Fruit fly (Drosophila melanogaster) whole organism, embryonic: ENCODE data around the gene CG10137.

Experiments used
- B-H2 ChIP-seq: fragments of 200-800 bp; sonication (Bioruptor generic); optimal IDR thresholded peaks from 2 replicates; lab custom pipeline; 2018; ENCODE audit warnings: missing biosample characterization, mild to moderate bottlenecking, missing genetic modification characterization
- BEAF-32 ChIP-seq: fragments of 200-800 bp; sonication (Bioruptor generic); optimal IDR thresholded peaks from 3 replicates; lab custom pipeline; 2017; ENCODE audit warnings: missing biosample characterization, missing genetic modification characterization, mild to moderate bottlenecking, moderate library complexity, missing genetic modification reagents
- Bdp1 ChIP-seq: fragments of 200-800 bp; sonication (Bioruptor generic); optimal IDR thresholded peaks from 3 replicates; lab custom pipeline; 2016; ENCODE audit warnings: missing biosample characterization, missing genetic modification characterization
- CG12219 ChIP-seq: fragments of 200-800 bp; sonication (Bioruptor generic); optimal IDR thresholded peaks from 3 replicates; lab custom pipeline; 2018; ENCODE audit warnings: missing biosample characterization, mild to moderate bottlenecking, missing genetic modification characterization
- CG12299 ChIP-seq: fragments of 200-800 bp; sonication (Bioruptor generic); optimal IDR thresholded peaks from 2 replicates; lab custom pipeline; 2018; ENCODE audit warnings: missing biosample characterization, mild to moderate bottlenecking, missing genetic modification characterization
- CG13287 ChIP-seq: fragments of 200-800 bp; sonication (Bioruptor generic); IDR thresholded peaks from 2 replicates; pipeline ENCODE4 v1.3.6; 2022; ENCODE audit warnings: missing biosample characterization, missing genetic modification characterization; ENCODE audit not compliant: partially characterized antibody
- CG14860 ChIP-seq: fragments of 200-800 bp; sonication (Bioruptor generic); IDR thresholded peaks from 3 replicates; pipeline ENCODE4 v1.3.6; 2022; ENCODE audit warnings: missing biosample characterization, missing genetic modification characterization; ENCODE audit not compliant: partially characterized antibody
- CG15514 ChIP-seq: fragments of 200-800 bp; sonication (Bioruptor generic); optimal IDR thresholded peaks from 3 replicates; lab custom pipeline; 2017; ENCODE audit warnings: missing biosample characterization, missing genetic modification characterization, mild to moderate bottlenecking, moderate library complexity, missing genetic modification reagents
- CG1647 ChIP-seq: fragments of 200-800 bp; sonication (Bioruptor generic); optimal IDR thresholded peaks from 3 replicates; lab custom pipeline; 2016; ENCODE audit warnings: missing biosample characterization, missing genetic modification characterization
- CG16813 ChIP-seq: fragments of 200-800 bp; sonication (Bioruptor generic); IDR thresholded peaks from 3 replicates; pipeline ENCODE4 v1.3.6; 2022; ENCODE audit warnings: missing biosample characterization, missing genetic modification characterization; ENCODE audit not compliant: partially characterized antibody
- CG18599 ChIP-seq: fragments of 200-800 bp; sonication (Bioruptor generic); optimal IDR thresholded peaks from 3 replicates; lab custom pipeline; 2017; ENCODE audit warnings: missing biosample characterization, missing genetic modification characterization, mild to moderate bottlenecking, moderate library complexity, missing genetic modification reagents
- CG2116 ChIP-seq: fragments of 200-800 bp; sonication (Bioruptor generic); optimal IDR thresholded peaks from 3 replicates; lab custom pipeline; 2018; ENCODE audit warnings: missing biosample characterization, mild to moderate bottlenecking, missing genetic modification characterization
- CG2875 ChIP-seq: fragments of 200-800 bp; sonication (Bioruptor generic); optimal IDR thresholded peaks from 2 replicates; lab custom pipeline; 2017; ENCODE audit warnings: missing biosample characterization, mild to moderate bottlenecking, missing genetic modification characterization, missing genetic modification reagents
- CG31365 ChIP-seq: fragments of 200-800 bp; sonication (Bioruptor generic); optimal IDR thresholded peaks from 2 replicates; lab custom pipeline; 2018; ENCODE audit warnings: missing biosample characterization, mild to moderate bottlenecking, missing genetic modification characterization
- CG32767 ChIP-seq: fragments of 200-800 bp; sonication (Bioruptor generic); IDR thresholded peaks from 2 replicates; pipeline ENCODE4 v1.3.6; 2022; ENCODE audit warnings: missing biosample characterization, missing genetic modification characterization
- CG34376 ChIP-seq: fragments of 200-800 bp; sonication (Bioruptor generic); optimal IDR thresholded peaks from 2 replicates; lab custom pipeline; 2018; ENCODE audit warnings: missing biosample characterization, mild to moderate bottlenecking, missing genetic modification characterization
- CG34422 ChIP-seq: fragments of 200-800 bp; sonication (Bioruptor generic); IDR thresholded peaks from 3 replicates; pipeline ENCODE4 v1.3.6; 2022; ENCODE audit warnings: missing biosample characterization, missing genetic modification characterization
- CG6791 ChIP-seq: fragments of 200-800 bp; sonication (Bioruptor generic); IDR thresholded peaks from 3 replicates; pipeline ENCODE4 v1.3.6; 2022; ENCODE audit warnings: missing biosample characterization, missing genetic modification characterization; ENCODE audit not compliant: partially characterized antibody
- CG7357 ChIP-seq: fragments of 200-800 bp; sonication (Bioruptor generic); IDR thresholded peaks from 3 replicates; pipeline ENCODE4 v1.3.6; 2022; ENCODE audit warnings: missing biosample characterization, missing genetic modification characterization
- CG7963 ChIP-seq: fragments of 200-800 bp; sonication (Bioruptor generic); IDR thresholded peaks from 3 replicates; pipeline ENCODE4 v1.3.6; 2022; ENCODE audit warnings: missing biosample characterization, missing genetic modification characterization; ENCODE audit not compliant: partially characterized antibody
- CG8388 ChIP-seq: fragments of 200-800 bp; sonication (Bioruptor generic); optimal IDR thresholded peaks from 2 replicates; lab custom pipeline; 2019; ENCODE audit warnings: missing biosample characterization, mild to moderate bottlenecking, missing genetic modification characterization, moderate library complexity
- CTCF ChIP-seq: fragments of 200-800 bp; sonication (Bioruptor generic); optimal IDR thresholded peaks from 2 replicates; lab custom pipeline; 2017; ENCODE audit warnings: missing biosample characterization, mild to moderate bottlenecking, missing genetic modification characterization, moderate library complexity
- Deaf1 ChIP-seq: fragments of 200-800 bp; optimal IDR thresholded peaks from 3 replicates; lab custom pipeline; 2019; ENCODE audit warnings: missing biosample characterization, mild to moderate bottlenecking, missing genetic modification characterization, moderate library complexity
- Dll ChIP-seq: fragments of 200-800 bp; sonication (Bioruptor generic); IDR thresholded peaks from 4 replicates; pipeline ENCODE4 v1.3.6; 2022; ENCODE audit warnings: missing biosample characterization, missing genetic modification characterization; ENCODE audit not compliant: partially characterized antibody
- Drgx ChIP-seq: fragments of 200-800 bp; sonication (Bioruptor generic); IDR thresholded peaks from 2 replicates; pipeline ENCODE4 v1.3.6; 2022; ENCODE audit warnings: missing biosample characterization, missing genetic modification characterization
- E2f2 ChIP-seq: fragments of 200-800 bp; sonication (Bioruptor generic); IDR thresholded peaks from 2 replicates; pipeline ENCODE4 v1.3.6; 2022; ENCODE audit warnings: missing biosample characterization, missing genetic modification characterization
- GATAe ChIP-seq: fragments of 200-800 bp; sonication (Bioruptor generic); conservative IDR thresholded peaks from 2 replicates; pipeline ENCODE4 v1.3.6; 2022; ENCODE audit warnings: missing biosample characterization, missing genetic modification characterization
- Hr3 ChIP-seq: fragments of 200-800 bp; sonication (Bioruptor generic); optimal IDR thresholded peaks from 3 replicates; lab custom pipeline; 2016; ENCODE audit warnings: missing biosample characterization, missing genetic modification characterization
- abd-A ChIP-seq: fragments of 200-800 bp; sonication (Bioruptor generic); optimal IDR thresholded peaks from 3 replicates; lab custom pipeline; 2019; ENCODE audit warnings: missing biosample characterization, mild to moderate bottlenecking, missing genetic modification characterization, moderate library complexity
- ara ChIP-seq: fragments of 200-800 bp; sonication (Bioruptor generic); IDR thresholded peaks from 2 replicates; pipeline ENCODE4 v1.3.6; 2022; ENCODE audit warnings: missing biosample characterization, missing genetic modification characterization
- bbx ChIP-seq: fragments of 200-800 bp; sonication (Bioruptor generic); IDR thresholded peaks from 2 replicates; pipeline ENCODE4 v1.3.6; 2022; ENCODE audit warnings: missing biosample characterization, missing genetic modification characterization; ENCODE audit not compliant: partially characterized antibody
- ci ChIP-seq: fragments of 200-800 bp; sonication (Bioruptor generic); IDR thresholded peaks from 3 replicates; pipeline ENCODE4 v1.3.6; 2022; ENCODE audit warnings: missing biosample characterization, missing genetic modification characterization
- dmrt99B ChIP-seq: fragments of 200-800 bp; sonication (Bioruptor generic); optimal IDR thresholded peaks from 2 replicates; lab custom pipeline; 2018; ENCODE audit warnings: missing biosample characterization, mild to moderate bottlenecking, missing genetic modification characterization, moderate library complexity
- ewg ChIP-seq: fragments of 200-800 bp; sonication (Bioruptor generic); optimal IDR thresholded peaks from 3 replicates; lab custom pipeline; 2017; ENCODE audit warnings: mild to moderate bottlenecking, missing biosample characterization, missing genetic modification reagents, missing genetic modification characterization
- gcm2 ChIP-seq: fragments of 200-800 bp; sonication (Bioruptor generic); optimal IDR thresholded peaks from 2 replicates; lab custom pipeline; 2016; ENCODE audit warnings: missing biosample characterization, missing genetic modification characterization
- hbn ChIP-seq: fragments of 200-800 bp; sonication (Bioruptor generic); IDR thresholded peaks from 2 replicates; pipeline ENCODE4 v1.3.6; 2022; ENCODE audit warnings: missing biosample characterization, missing genetic modification characterization; ENCODE audit not compliant: partially characterized antibody
- mld ChIP-seq: fragments of 200-800 bp; sonication (Bioruptor generic); IDR thresholded peaks from 3 replicates; pipeline ENCODE4 v1.3.6; 2022; ENCODE audit warnings: missing biosample characterization, missing genetic modification characterization; ENCODE audit not compliant: partially characterized antibody
- onecut ChIP-seq: fragments of 200-800 bp; sonication (Bioruptor generic); IDR thresholded peaks from 2 replicates; pipeline ENCODE4 v1.3.6; 2022; ENCODE audit warnings: missing biosample characterization, missing genetic modification characterization
- sens ChIP-seq: fragments of 200-800 bp; sonication (Bioruptor generic); peaks from one replicate; lab custom pipeline; 2016; ENCODE audit warnings: missing biosample characterization, missing genetic modification characterization
- sisA ChIP-seq: fragments of 200-800 bp; sonication (Bioruptor generic); IDR thresholded peaks from 2 replicates; pipeline ENCODE4 v1.3.6; 2022; ENCODE audit warnings: missing biosample characterization, missing genetic modification characterization
- sna ChIP-seq: fragments of 200-800 bp; sonication (Bioruptor generic); IDR thresholded peaks from 2 replicates; pipeline ENCODE4 v1.3.6; 2022; ENCODE audit warnings: missing biosample characterization, missing genetic modification characterization; ENCODE audit not compliant: partially characterized antibody
- tio ChIP-seq: fragments of 200-800 bp; sonication (Bioruptor generic); optimal IDR thresholded peaks from 2 replicates; lab custom pipeline; 2017; ENCODE audit warnings: missing biosample characterization, missing genetic modification characterization, inconsistent platforms
- tna ChIP-seq: fragments of 200-800 bp; sonication (Bioruptor generic); IDR thresholded peaks from 2 replicates; pipeline ENCODE4 v1.3.6; 2022; ENCODE audit warnings: missing biosample characterization, missing genetic modification characterization; ENCODE audit not compliant: partially characterized antibody
- trem ChIP-seq: fragments of 200-800 bp; optimal IDR thresholded peaks from 3 replicates; lab custom pipeline; 2019; ENCODE audit warnings: missing biosample characterization, mild to moderate bottlenecking, missing genetic modification characterization, moderate library complexity
- unc-4 ChIP-seq: fragments of 200-800 bp; sonication (Bioruptor generic); IDR thresholded peaks from 2 replicates; pipeline ENCODE4 v1.3.6; 2022; ENCODE audit warnings: missing biosample characterization, missing genetic modification characterization; ENCODE audit not compliant: partially characterized antibody

The CG10137 gene

DNA sequence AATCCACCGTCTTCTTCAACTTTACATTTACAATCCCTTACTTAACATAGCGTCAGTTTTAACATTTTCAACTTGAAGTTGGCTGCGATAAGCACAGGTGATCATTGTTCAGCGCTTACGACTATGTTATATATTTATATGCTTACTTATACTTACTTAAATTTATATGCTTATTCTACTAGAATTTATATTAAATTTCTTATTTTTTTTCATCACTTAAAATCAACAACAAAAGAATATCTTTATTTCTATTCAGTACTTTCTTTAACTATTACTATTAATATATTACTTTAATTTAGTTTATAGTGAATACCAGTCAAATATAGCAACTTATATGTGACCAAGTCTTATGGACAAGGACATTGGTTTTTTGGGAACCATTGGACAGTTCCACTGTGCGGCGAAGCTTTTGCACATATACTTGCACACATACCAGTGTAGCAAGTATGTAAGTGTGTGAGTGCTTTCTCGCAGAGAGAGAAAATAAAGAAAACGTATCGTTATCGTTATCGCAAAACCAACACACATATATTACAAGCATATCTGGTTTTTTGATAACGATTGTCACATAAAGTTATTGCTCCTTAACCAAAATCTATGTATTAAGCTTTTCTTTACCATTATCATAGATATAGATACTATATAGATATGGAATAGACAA lies 9.2 kb upstream of the CG10137 start, which contains the start of gene Hasp (continued):
- peak; percentile 6 for TF ChIP-seq Hr3
- peak; percentile 44 for TF ChIP-seq CG12219 (GFP tag; lab: Kevin White, UChicago)

DNA sequence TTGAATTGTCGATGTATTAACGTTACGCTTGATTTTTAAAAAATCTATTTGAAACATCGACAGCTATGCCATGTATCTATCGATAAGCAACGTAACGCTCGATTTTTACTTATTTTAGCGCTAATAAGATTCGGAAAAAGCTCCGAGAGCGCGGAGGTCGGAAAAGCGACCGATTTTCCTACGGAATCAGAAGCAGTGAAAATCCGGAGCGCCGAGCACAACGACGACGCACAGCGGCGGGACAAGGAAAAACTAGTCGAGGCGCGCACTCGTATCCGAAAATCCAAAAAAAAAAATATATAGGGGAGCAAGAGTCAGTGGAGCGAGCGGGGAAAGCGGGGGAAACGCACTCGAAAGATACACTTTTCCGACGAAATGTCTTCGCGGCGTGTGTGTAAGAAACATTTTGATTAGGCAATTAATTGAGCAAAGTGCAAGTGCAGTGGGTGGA lies 7.8 kb upstream of the CG10137 start, which contains the start of gene CG10132:
TSS of gene CG10132 (plus strand) at position 189 of the 451 bp plus-strand sequence.
- TF ChIP-seq hbn (GFP tag; lab: Robert Waterston, UW) (0 out of 2 replicates have a peak, but pooled peaks have one; percentile 29), tna (GFP tag; lab: Robert Waterston, UW) (peak; percentile 58; the same call in 1 of the 2 replicates), CG15514 (GFP tag; lab: Kevin White, UChicago) (peak; percentile 40), ewg (GFP tag; lab: Kevin White, UChicago) (peak; percentile 32), E2f2 (peak; percentile 47), CG34376 (no peak), tio (GFP tag; lab: Kevin White, UChicago) (no peak), mld (peak; percentile 70; the same call in 2 of the 3 replicates), gcm2 (GFP tag; lab: Kevin White, UChicago) (no peak), ci (GFP tag; lab: Robert Waterston, UW) (peak; percentile 36; the same call in 1 of the 3 replicates), Deaf1 (tag; lab: Kevin White, UChicago) (peak; percentile 85), ara (GFP tag; lab: Robert Waterston, UW) (no peak), Bdp1 (GFP tag; lab: Kevin White, UChicago) (no peak), unc-4 (GFP tag; lab: Robert Waterston, UW) (peak; percentile 46; the same call in 1 of the 2 replicates), CG1647 (GFP tag; lab: Kevin White, UChicago) (no peak), BEAF-32 (GFP tag; lab: Kevin White, UChicago) (peak; percentile 25), trem (tag; lab: Kevin White, UChicago) (no peak), Drgx (GFP tag; lab: Robert Waterston, UW) (0 out of 2 replicates have a peak, but pooled peaks have one; percentile 14), GATAe (GFP tag; lab: Robert Waterston, UW) (no peak), CG2875 (GFP tag; lab: Kevin White, UChicago) (no peak), onecut (GFP tag; lab: Robert Waterston, UW) (0 out of 2 replicates have a peak, but pooled peaks have one; percentile 6), CG7963 (GFP tag; lab: Robert Waterston, UW) (peak; percentile 57; the same call in 1 of the 3 replicates), CG34422 (GFP tag; lab: Robert Waterston, UW) (peak; percentile 42; the same call in 1 of the 3 replicates), CG7357 (GFP tag; lab: Robert Waterston, UW) (no peak), CG18599 (peak; percentile 0), Dll (GFP tag; lab: Robert Waterston, UW) (peak; percentile 53; the same call in 1 of the 4 replicates), sens (peak; percentile 66), CG8388 (GFP tag; lab: Kevin White, UChicago) (no peak), sna (GFP tag; lab: Robert Waterston, UW) (peak; percentile 16; the same call in 1 of the 2 replicates), CG32767 (GFP tag; lab: Robert Waterston, UW) (peak; percentile 72; the same call in 1 of the 2 replicates), CG2116 (GFP tag; lab: Kevin White, UChicago) (peak; percentile 21), sisA (GFP tag; lab: Robert Waterston, UW) (no peak), CG16813 (GFP tag; lab: Robert Waterston, UW) (peak; percentile 53; the same call in 2 of the 3 replicates), dmrt99B (no peak), CG6791 (GFP tag; lab: Robert Waterston, UW) (peak; percentile 56; the same call in 1 of the 3 replicates), CG14860 (GFP tag; lab: Robert Waterston, UW) (0 out of 3 replicates have a peak, but pooled peaks have one; percentile 58), CG31365 (tag; lab: Kevin White, UChicago) (no peak), CTCF (GFP tag; lab: Kevin White, UChicago) (peak; percentile 73), CG13287 (GFP tag; lab: Robert Waterston, UW) (peak; percentile 66), B-H2 (GFP tag; lab: Kevin White, UChicago) (no peak), abd-A (tag; lab: Kevin White, UChicago) (no peak), bbx (GFP tag; lab: Robert Waterston, UW) (peak; percentile 53; the same call in 1 of the 2 replicates), CG12299 (tag; lab: Kevin White, UChicago) (no peak)
